Worm (Caenorhabditis elegans): ENCODE measurements around the gene F22B7.1.

- peak; percentile 90 for TF ChIP-seq unc-130 (GFP tag; optimal IDR thresholded peaks at IDR 0.05)
- no peak for TF ChIP-seq unc-39 (tag; optimal IDR thresholded peaks at IDR 0.05)
- TF ChIP-seq ama-1 (optimal IDR thresholded peaks at IDR 0.05), result no peak
- no peak for TF ChIP-seq nhr-28 (tag; optimal IDR thresholded peaks at IDR 0.05)
These were observed 18.6 kb downstream of the F22B7.1 start, which contains the start of gene fli-1 for ce11 chrIII:8683679-8684263.

All from whole organism, L4 larva.